Worm (Caenorhabditis elegans) whole organism, L2 larva: ENCODE measurements around the gene str-229.

Experiments
- R02D3.7 ChIP-seq: fragments of 150-350 bp; optimal IDR thresholded peaks from 2 replicates; lab custom pipeline; 2014; ENCODE audit warnings: missing biosample characterization, missing genetic modification characterization
- lin-11 ChIP-seq: fragments of 150-350 bp; sonication (generic microtip); optimal IDR thresholded peaks from 2 replicates; lab custom pipeline; 2014; ENCODE audit warnings: missing biosample characterization, missing genetic modification characterization, inconsistent platforms, mixed read lengths
- nhr-12 ChIP-seq: fragments of 150-350 bp; optimal IDR thresholded peaks from 2 replicates; lab custom pipeline; 2014; ENCODE audit warnings: missing biosample characterization, missing genetic modification characterization
- zag-1 ChIP-seq: fragments of 150-350 bp; optimal IDR thresholded peaks from 2 replicates; lab custom pipeline; 2014; ENCODE audit warnings: missing biosample characterization, missing genetic modification characterization

DNA sequence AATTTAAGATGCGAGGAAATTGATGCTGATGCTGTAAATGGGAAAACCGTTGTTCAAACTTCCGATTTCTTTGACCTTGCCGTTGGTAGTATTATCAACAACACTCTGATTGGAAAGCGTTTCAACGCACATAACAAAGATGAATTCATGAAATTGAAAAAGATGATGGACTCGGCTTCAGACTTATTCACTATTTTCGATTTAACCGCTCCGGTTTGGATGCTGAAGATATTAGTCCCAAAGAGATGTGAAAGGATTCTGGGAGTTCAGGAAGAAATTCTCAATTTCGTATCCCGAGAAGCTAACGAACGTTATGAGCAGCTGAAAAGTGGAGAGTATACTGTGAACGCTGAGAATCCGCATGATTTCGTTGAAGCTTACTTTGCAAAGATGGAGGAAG lies 41.0 kb upstream of the str-229 start:
- TF ChIP-seq R02D3.7 (tag; lab: Kevin White, UChicago), result no peak
- TF ChIP-seq lin-11 (tag; lab: Kevin White, UChicago), result no peak
- no peak for TF ChIP-seq zag-1 (tag; lab: Kevin White, UChicago)
- TF ChIP-seq nhr-12, result no peak
